Worm (Caenorhabditis elegans): ENCODE results near the gene cyp-29A3.
A peak's percentile ranks its signal among the peaks of the same experiment; 100 is the strongest.

Gene cyp-29A3

DNA sequence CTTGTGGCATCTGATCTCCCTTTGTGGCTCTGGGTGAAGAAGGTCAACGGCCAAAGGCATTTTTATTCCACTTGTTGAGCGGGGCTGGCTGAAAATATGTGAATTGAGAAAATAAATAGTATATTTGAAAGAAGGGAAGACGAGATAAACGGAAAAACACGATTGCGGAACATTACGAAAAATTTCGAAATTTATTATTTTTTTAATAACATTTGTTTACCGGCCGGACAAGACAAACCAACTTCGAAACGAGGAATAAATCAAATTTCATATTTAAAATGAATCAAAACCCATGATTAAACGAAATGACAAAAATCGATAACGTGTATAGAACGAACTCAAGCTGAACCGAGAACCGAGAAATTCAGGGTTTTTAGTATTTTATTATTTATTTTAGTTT lies 44.9 kb downstream of the cyp-29A3 start, which contains the start of gene rps-27:
rps-27 (minus strand) TSS at position 101 of the 400 bp plus-strand sequence.
- TF ChIP-seq hlh-8 (tag; optimal IDR thresholded peaks at IDR 0.05) = no peak

DNA sequence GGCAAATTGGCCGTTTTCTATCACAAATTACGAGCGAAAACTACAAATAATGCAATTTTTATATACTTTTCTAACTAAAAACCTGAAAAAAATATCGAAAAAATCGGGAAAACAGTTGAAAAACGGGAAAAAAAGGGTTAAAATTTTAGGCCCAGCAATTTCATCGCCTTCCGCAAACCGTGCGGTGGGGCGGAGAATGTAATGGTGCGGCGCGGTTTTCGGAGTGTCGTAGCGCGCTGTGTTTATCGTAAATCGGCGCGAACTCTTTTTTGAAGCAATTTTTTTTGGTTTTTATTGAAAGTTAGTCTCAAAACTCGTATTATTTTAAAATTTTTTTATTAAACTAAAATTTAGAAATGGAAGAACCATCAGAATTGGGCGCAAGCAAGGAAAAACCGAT lies 45.4 kb downstream of the cyp-29A3 start, which contains the start of gene picd-1:
picd-1 (plus strand) TSS at position 352 of the 400 bp plus-strand sequence.
- no peak for TF ChIP-seq unc-86 (tag; optimal IDR thresholded peaks at IDR 0.05)
- no peak for TF ChIP-seq tbx-7 (tag; optimal IDR thresholded peaks at IDR 0.05)
- no peak for TF ChIP-seq hlh-8 (tag; optimal IDR thresholded peaks at IDR 0.05)
- TF ChIP-seq dve-1 (tag; optimal IDR thresholded peaks at IDR 0.05) = peak; percentile 17
- TF ChIP-seq lin-11 (tag; optimal IDR thresholded peaks at IDR 0.05) = no peak
- no peak for TF ChIP-seq pha-4 (tag; optimal IDR thresholded peaks at IDR 0.05)
- no peak for TF ChIP-seq ttx-3 (tag; optimal IDR thresholded peaks at IDR 0.05)
- TF ChIP-seq pat-9 (tag; optimal IDR thresholded peaks at IDR 0.05) = no peak
- TF ChIP-seq unc-55 (GFP tag; optimal IDR thresholded peaks at IDR 0.05) = peak; percentile 9
- TF ChIP-seq ceh-9 (tag; optimal IDR thresholded peaks at IDR 0.05) = no peak
- no peak for TF ChIP-seq Y22D7AL.16 (tag; optimal IDR thresholded peaks at IDR 0.05)
- no peak for TF ChIP-seq ceh-45 (GFP tag; IDR thresholded peaks at IDR 0.05)
- TF ChIP-seq F13H6.1 (tag; optimal IDR thresholded peaks at IDR 0.05) = no peak
- TF ChIP-seq nhr-11 (tag; optimal IDR thresholded peaks at IDR 0.05) = no peak
- TF ChIP-seq ahr-1 (tag; optimal IDR thresholded peaks at IDR 0.05) = no peak
- TF ChIP-seq nfya-1 (tag; optimal IDR thresholded peaks at IDR 0.05) = peak; percentile 66
- no peak for TF ChIP-seq C38D4.7 (GFP tag; optimal IDR thresholded peaks at IDR 0.05)
- no peak for TF ChIP-seq eyg-1 (tag; optimal IDR thresholded peaks at IDR 0.05)
- TF ChIP-seq C08G9.2 (tag; optimal IDR thresholded peaks at IDR 0.05) = no peak
- TF ChIP-seq unc-42 (tag; optimal IDR thresholded peaks at IDR 0.05) = peak; percentile 21
- no peak for TF ChIP-seq hlh-13 (GFP tag; optimal IDR thresholded peaks at IDR 0.05)
- no peak for TF ChIP-seq ceh-30 (tag; optimal IDR thresholded peaks at IDR 0.05)
- no peak for TF ChIP-seq T23F11.4 (GFP tag; optimal IDR thresholded peaks at IDR 0.05)
- TF ChIP-seq elt-4 (tag; optimal IDR thresholded peaks at IDR 0.05) = no peak
- no peak for TF ChIP-seq hlh-30 (tag; optimal IDR thresholded peaks at IDR 0.05; ENCODE audit: insufficient read depth)
- TF ChIP-seq ceh-19 (GFP tag; optimal IDR thresholded peaks at IDR 0.05) = no peak
- TF ChIP-seq dmd-4 (tag; optimal IDR thresholded peaks at IDR 0.05; ENCODE audit: borderline replicate concordance) = no peak
- TF ChIP-seq lim-6 (tag; optimal IDR thresholded peaks at IDR 0.05) = no peak
- TF ChIP-seq syd-9 (tag; optimal IDR thresholded peaks at IDR 0.05) = no peak
- no peak for TF ChIP-seq sdc-2 (tag; optimal IDR thresholded peaks at IDR 0.05)
- no peak for TF ChIP-seq ceh-2 (tag; optimal IDR thresholded peaks at IDR 0.05)
- no peak for TF ChIP-seq pqm-1 (tag; optimal IDR thresholded peaks at IDR 0.05)
- peak; percentile 0 for TF ChIP-seq zip-5 (tag; optimal IDR thresholded peaks at IDR 0.05)
- TF ChIP-seq fax-1 (tag; optimal IDR thresholded peaks at IDR 0.05) = no peak
- no peak for TF ChIP-seq ceh-18 (tag; optimal IDR thresholded peaks at IDR 0.05)
- no peak for TF ChIP-seq pax-1 (tag; optimal IDR thresholded peaks at IDR 0.05)
- peak; percentile 23 for TF ChIP-seq ztf-16 (tag; optimal IDR thresholded peaks at IDR 0.05)
- TF ChIP-seq nhr-232 (tag; optimal IDR thresholded peaks at IDR 0.05) = no peak
- TF ChIP-seq ref-2 (tag; optimal IDR thresholded peaks at IDR 0.05) = peak; percentile 3
